Worm (Caenorhabditis elegans) whole organism, L2 larva: ENCODE results near the gene col-104.
"Not testable (repeated sequence)": the region's sequence is repeated elsewhere in the genome, so short reads cannot be mapped to it uniquely, and the experiment has no call there.

Experiments used
- aly-2 ChIP-seq: fragments of 150-350 bp; optimal IDR thresholded peaks from 2 replicates; lab custom pipeline; 2014; ENCODE audit warnings: missing biosample characterization, missing genetic modification characterization
- ama-1 ChIP-seq: fragments of 150-350 bp; optimal IDR thresholded peaks from 2 replicates; lab custom pipeline; 2018; ENCODE audit warnings: inconsistent platforms
- ceh-16 ChIP-seq: fragments of 150-350 bp; optimal IDR thresholded peaks from 2 replicates; lab custom pipeline; 2014; ENCODE audit warnings: missing biosample characterization, missing genetic modification characterization
- fos-1 ChIP-seq: fragments of 150-350 bp; optimal IDR thresholded peaks from 2 replicates; lab custom pipeline; 2014; ENCODE audit warnings: missing biosample characterization, missing genetic modification characterization
- lin-13 ChIP-seq: fragments of 150-350 bp; optimal IDR thresholded peaks from 2 replicates; lab custom pipeline; 2014; ENCODE audit warnings: missing biosample characterization, missing genetic modification reagents, missing genetic modification characterization
- nhr-10 ChIP-seq: sonication (generic microtip); optimal IDR thresholded peaks from 2 replicates; lab custom pipeline; 2017; ENCODE audit warnings: missing biosample characterization, missing genetic modification characterization
- nhr-11 ChIP-seq: fragments of 150-350 bp; optimal IDR thresholded peaks from 2 replicates; lab custom pipeline; 2014; ENCODE audit warnings: missing biosample characterization, missing genetic modification characterization
- nhr-237 ChIP-seq: fragments of 150-350 bp; optimal IDR thresholded peaks from 2 replicates; lab custom pipeline; 2014; ENCODE audit warnings: missing biosample characterization, missing genetic modification characterization
- nhr-25 ChIP-seq: fragments of 150-350 bp; sonication (generic microtip); optimal IDR thresholded peaks from 3 replicates; lab custom pipeline; 2014; ENCODE audit warnings: missing biosample characterization, missing genetic modification characterization
- sem-4 ChIP-seq: fragments of 150-350 bp; optimal IDR thresholded peaks from 2 replicates; lab custom pipeline; 2014; ENCODE audit warnings: missing biosample characterization, missing genetic modification reagents, missing genetic modification characterization
- unc-39 ChIP-seq: fragments of 150-350 bp; optimal IDR thresholded peaks from 2 replicates; lab custom pipeline; 2014; ENCODE audit warnings: missing biosample characterization, missing genetic modification characterization
- ztf-11 ChIP-seq: sonication (generic microtip); optimal IDR thresholded peaks from 2 replicates; lab custom pipeline; 2017; ENCODE audit warnings: missing biosample characterization, missing genetic modification characterization

DNA sequence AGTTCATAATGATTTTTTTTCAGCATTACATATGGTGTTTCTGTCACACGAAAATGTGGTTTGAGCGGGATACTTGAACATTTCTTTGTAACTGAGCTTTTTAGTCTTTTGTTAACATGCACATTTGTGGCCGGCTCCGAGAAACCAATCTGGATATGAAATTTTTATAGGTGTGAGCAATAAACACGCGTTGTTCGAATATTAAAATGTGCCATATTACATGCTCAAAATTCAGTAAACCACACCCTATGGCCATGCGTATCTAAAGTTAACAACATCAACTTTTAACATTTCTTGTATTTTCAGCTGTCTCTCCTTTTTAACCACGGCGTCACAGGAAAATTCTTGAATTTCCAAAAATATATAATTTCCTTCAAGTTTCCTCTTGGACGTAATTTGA, 14.3 kb downstream of the col-104 start, which contains the start of gene F58F6.6:
- not testable (repeated sequence) for TF ChIP-seq sem-4 (tag; lab: Kevin White, UChicago); nhr-11 (tag; lab: Kevin White, UChicago); fos-1 (tag; lab: Kevin White, UChicago); lin-13 (GFP tag; lab: Kevin White, UChicago); unc-39 (tag; lab: Kevin White, UChicago); nhr-10 (tag; lab: Kevin White, UChicago); aly-2; ceh-16 (tag; lab: Kevin White, UChicago); nhr-25 (tag; lab: Kevin White, UChicago); ztf-11; nhr-237 (tag; lab: Kevin White, UChicago); ama-1 (lab: Kevin White, UChicago)
